2 fruit fly cellular contexts compared by ENCODE assay signal in the genomic region with DNA sequence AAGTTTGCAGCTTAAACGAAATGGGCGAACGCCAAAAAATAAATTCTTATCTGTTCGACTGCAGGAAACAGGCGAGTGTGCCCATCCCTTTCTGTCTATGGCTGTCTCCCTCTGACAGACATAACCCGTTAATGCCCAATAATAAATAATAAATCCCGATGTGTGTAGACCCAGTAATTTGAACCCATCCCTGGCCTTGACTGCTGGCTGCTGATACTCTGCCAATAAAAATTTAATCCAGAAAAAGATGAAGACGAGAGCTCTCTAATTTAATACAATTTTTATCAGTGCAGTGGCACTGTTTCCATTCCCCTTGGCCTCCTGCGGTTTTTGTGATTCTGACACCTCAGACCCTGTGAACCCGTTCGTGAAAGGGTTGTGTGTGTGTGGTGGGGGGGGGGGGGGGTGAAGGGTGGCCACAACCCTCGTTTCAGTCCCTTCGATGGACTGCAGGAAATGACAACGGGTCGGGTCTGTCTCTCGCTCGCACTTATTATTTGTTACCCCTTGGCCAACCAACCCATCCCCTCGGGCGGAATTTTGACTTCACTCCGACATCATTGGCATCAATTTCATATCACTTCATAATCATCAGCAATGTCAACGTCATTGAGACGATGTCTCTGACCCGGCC.
TF ChIP-seq lines count a peak whose summit lies in the region.

No protein-coding gene starts in this region.

- TF ChIP-seq CTCF in whole organism, embryonic (GFP tag; optimal IDR thresholded peaks at IDR 0.05; lab: Kevin White, UChicago), result no peak

TF ChIP-seq in whole organism, embryonic, 481 proteins besides CTCF, POLR2A, EP300 and RAD21:
- TF ChIP-seq Med (GFP tag; lab: Kevin White, UChicago) (peak; percentile 5), Kr (GFP tag; optimal IDR thresholded peaks at IDR 0.05; lab: Kevin White, UChicago) (peak; percentile 61), CG3281 (GFP tag; optimal IDR thresholded peaks at IDR 0.05; lab: Kevin White, UChicago) (no peak), NK7.1 (GFP tag; optimal IDR thresholded peaks at IDR 0.05; lab: Kevin White, UChicago) (no peak), jumu (GFP tag; optimal IDR thresholded peaks at IDR 0.05; lab: Kevin White, UChicago) (no peak), nerfin-1 (tag; optimal IDR thresholded peaks at IDR 0.05; lab: Kevin White, UChicago) (peak; percentile 56), rib (GFP tag; IDR thresholded peaks at IDR 0.05; lab: Robert Waterston, UW) (no peak), gsb-n (tag; optimal IDR thresholded peaks at IDR 0.05; lab: Kevin White, UChicago) (no peak), Mad (GFP tag; optimal IDR thresholded peaks at IDR 0.05; lab: Kevin White, UChicago) (no peak), oc (tag; optimal IDR thresholded peaks at IDR 0.05; lab: Kevin White, UChicago) (peak; percentile 57), zf30C (GFP tag; optimal IDR thresholded peaks at IDR 0.05; lab: Kevin White, UChicago) (peak; percentile 32), sim (GFP tag; IDR thresholded peaks at IDR 0.05; lab: Robert Waterston, UW) (no peak), CG1602 (GFP tag; optimal IDR thresholded peaks at IDR 0.05; lab: Kevin White, UChicago) (no peak), seq (GFP tag; IDR thresholded peaks at IDR 0.05; lab: Robert Waterston, UW) (0 out of 2 replicates have a peak, but pooled peaks have one; percentile 25), CG3847 (GFP tag; IDR thresholded peaks at IDR 0.05; lab: Robert Waterston, UW) (no peak), Xrp1 (GFP tag; IDR thresholded peaks at IDR 0.05; lab: Robert Waterston, UW) (no peak), crol (GFP tag; IDR thresholded peaks at IDR 0.05; lab: Robert Waterston, UW) (peak; percentile 92), run (tag; optimal IDR thresholded peaks at IDR 0.05; lab: Kevin White, UChicago) (peak; percentile 7), CG1832 (GFP tag; optimal IDR thresholded peaks at IDR 0.05; lab: Kevin White, UChicago) (peak; percentile 17), Hr39 (optimal IDR thresholded peaks at IDR 0.05; lab: Kevin White, UChicago) (peak; percentile 47), kni (GFP tag; optimal IDR thresholded peaks at IDR 0.05; lab: Kevin White, UChicago) (peak; percentile 35), dimm (GFP tag; IDR thresholded peaks at IDR 0.05; lab: Robert Waterston, UW) (no peak), vnd (GFP tag; IDR thresholded peaks at IDR 0.05; lab: Robert Waterston, UW; ENCODE audit: partially characterized antibody) (0 out of 3 replicates have a peak, but pooled peaks have one; percentile 7), Lpt (GFP tag; optimal IDR thresholded peaks at IDR 0.05; lab: Kevin White, UChicago) (no peak), abd-A (tag; optimal IDR thresholded peaks at IDR 0.05; lab: Kevin White, UChicago) (peak; percentile 18), D19A (tag; optimal IDR thresholded peaks at IDR 0.05; lab: Kevin White, UChicago) (peak; percentile 66), Optix (GFP tag; IDR thresholded peaks at IDR 0.05; lab: Robert Waterston, UW) (0 out of 3 replicates have a peak, but pooled peaks have one; percentile 28), CG30431 (GFP tag; optimal IDR thresholded peaks at IDR 0.05; lab: Kevin White, UChicago) (no peak), CG3838 (GFP tag; optimal IDR thresholded peaks at IDR 0.05; lab: Kevin White, UChicago) (no peak), lab (GFP tag; optimal IDR thresholded peaks at IDR 0.05; lab: Kevin White, UChicago) (no peak), slbo (GFP tag; IDR thresholded peaks at IDR 0.05; lab: Robert Waterston, UW) (no peak), gcm (GFP tag; optimal IDR thresholded peaks at IDR 0.05; lab: Kevin White, UChicago) (no peak), CG13296 (GFP tag; optimal IDR thresholded peaks at IDR 0.05; lab: Kevin White, UChicago) (no peak), sens (GFP tag; lab: Kevin White, UChicago) (peak; percentile 75), CG12769 (tag; optimal IDR thresholded peaks at IDR 0.05; lab: Kevin White, UChicago) (no peak), pros (GFP tag; optimal IDR thresholded peaks at IDR 0.05; lab: Kevin White, UChicago) (peak; percentile 95), D19B (GFP tag; optimal IDR thresholded peaks at IDR 0.05; lab: Kevin White, UChicago) (no peak), CG8089 (GFP tag; optimal IDR thresholded peaks at IDR 0.05; lab: Kevin White, UChicago) (no peak)

TF ChIP-seq in whole organism, wandering third instar larva, 38 proteins besides CTCF, POLR2A, EP300 and RAD21:
- TF ChIP-seq psq (GFP tag; optimal IDR thresholded peaks at IDR 0.05; lab: Kevin White, UChicago) (no peak), N (GFP tag; optimal IDR thresholded peaks at IDR 0.05; lab: Kevin White, UChicago) (no peak), woc (GFP tag; optimal IDR thresholded peaks at IDR 0.05; lab: Kevin White, UChicago) (no peak), Dfd (GFP tag; optimal IDR thresholded peaks at IDR 0.05; lab: Kevin White, UChicago) (peak; percentile 64), Rel (GFP tag; optimal IDR thresholded peaks at IDR 0.05; lab: Kevin White, UChicago) (no peak), Rel (tag; optimal IDR thresholded peaks at IDR 0.05; lab: Kevin White, UChicago) (no peak), CrebA (GFP tag; optimal IDR thresholded peaks at IDR 0.05; lab: Kevin White, UChicago; ENCODE audit: borderline replicate concordance) (no peak), lola (GFP tag; optimal IDR thresholded peaks at IDR 0.05; lab: Kevin White, UChicago) (no peak), Abd-B (GFP tag; optimal IDR thresholded peaks at IDR 0.05; lab: Kevin White, UChicago) (no peak)
